Worm (Caenorhabditis elegans) whole organism, L4/young adult: ENCODE data around the gene C27D6.15.

Experiments
- W03F9.2 ChIP-seq: fragments of 150-350 bp; optimal IDR thresholded peaks from 2 replicates; lab custom pipeline; 2014; ENCODE audit warnings: missing biosample characterization, missing genetic modification characterization
- him-1 ChIP-seq: sonication (generic microtip); optimal IDR thresholded peaks from 2 replicates; lab custom pipeline; 2016; ENCODE audit warnings: missing genotype, missing genetic modification reagents, missing genetic modification characterization, missing compliant biosample characterization

DNA sequence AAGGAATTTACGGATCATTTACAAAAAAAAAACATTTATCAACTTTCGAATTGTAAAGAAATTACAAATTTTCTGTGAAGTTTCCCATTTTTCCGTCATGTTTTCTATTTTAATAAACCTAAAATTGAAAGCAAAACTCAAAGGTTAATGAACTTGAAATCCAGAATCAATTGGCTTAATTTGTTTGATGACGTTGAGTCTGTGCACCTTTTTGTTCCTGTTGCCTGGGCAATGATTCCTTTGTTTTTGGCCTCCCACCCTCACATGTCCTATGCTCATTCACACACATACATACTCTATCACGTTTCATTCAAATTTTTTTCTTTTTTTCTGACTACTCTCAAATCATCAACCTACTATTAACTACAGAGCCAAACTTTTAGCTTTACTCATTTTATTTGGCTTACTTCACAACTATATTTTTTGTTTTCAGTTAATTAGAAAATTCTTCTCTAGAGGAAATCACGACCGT, 35.4 kb upstream of the C27D6.15 start, which contains the start of gene F58A6.2:
- no peak for TF ChIP-seq him-1 (tag; lab: Kevin White, UChicago)
- TF ChIP-seq W03F9.2 (tag; lab: Kevin White, UChicago) = no peak
